Worm (Caenorhabditis elegans) whole organism, L3 larva: ENCODE measurements around the gene rps-13.
A peak's percentile ranks its signal among the peaks of the same experiment; 100 is the strongest.

ENCODE experiments used
- R02D3.7 ChIP-seq: fragments of 150-350 bp; optimal IDR thresholded peaks from 2 replicates; lab custom pipeline; 2014; ENCODE audit warnings: missing biosample characterization, missing genetic modification characterization
- ZK546.5 ChIP-seq: sonication (generic microtip); optimal IDR thresholded peaks from 2 replicates; lab custom pipeline; 2017; ENCODE audit warnings: missing biosample characterization, missing genetic modification characterization
- aly-2 ChIP-seq: fragments of 150-350 bp; optimal IDR thresholded peaks from 2 replicates; lab custom pipeline; 2014; ENCODE audit warnings: missing biosample characterization, missing genetic modification characterization
- ama-1 ChIP-seq: fragments of 150-350 bp; optimal IDR thresholded peaks from 2 replicates; lab custom pipeline; 2018
- ceh-16 ChIP-seq: sonication (generic microtip); optimal IDR thresholded peaks from 2 replicates; lab custom pipeline; 2017; ENCODE audit warnings: missing biosample characterization, missing genetic modification characterization
- ceh-28 ChIP-seq: fragments of 150-350 bp; optimal IDR thresholded peaks from 2 replicates; lab custom pipeline; 2014; ENCODE audit warnings: missing biosample characterization, missing genetic modification reagents, missing genetic modification characterization
- ceh-82 ChIP-seq: fragments of 150-350 bp; optimal IDR thresholded peaks from 2 replicates; lab custom pipeline; 2014; ENCODE audit warnings: missing biosample characterization, missing genetic modification characterization
- ceh-9 ChIP-seq: sonication (generic microtip); optimal IDR thresholded peaks from 2 replicates; lab custom pipeline; 2018; ENCODE audit warnings: missing biosample characterization, missing genetic modification characterization
- daf-12 ChIP-seq: fragments of 150-350 bp; optimal IDR thresholded peaks from 2 replicates; lab custom pipeline; 2014; ENCODE audit warnings: missing biosample characterization, missing genetic modification reagents, missing genetic modification characterization
- egl-27 ChIP-seq: sonication (generic microtip); optimal IDR thresholded peaks from 4 replicates; lab custom pipeline; 2017; ENCODE audit warnings: missing biosample characterization, missing genetic modification reagents, missing genetic modification characterization
- egl-5 ChIP-seq: fragments of 150-350 bp; optimal IDR thresholded peaks from 2 replicates; lab custom pipeline; 2017; ENCODE audit warnings: missing biosample characterization, missing genetic modification reagents, missing genetic modification characterization, inconsistent platforms
- elt-1 ChIP-seq: fragments of 150-350 bp; optimal IDR thresholded peaks from 2 replicates; lab custom pipeline; 2014; ENCODE audit warnings: missing biosample characterization, missing genetic modification characterization
- elt-2 ChIP-seq: sonication (generic microtip); optimal IDR thresholded peaks from 2 replicates; lab custom pipeline; 2016; ENCODE audit warnings: missing genetic modification reagents, mild to moderate bottlenecking, missing genetic modification characterization, missing compliant biosample characterization
- elt-3 ChIP-seq, 3 experiments: fragments of 150-350 bp in 1 of 3; sonication (generic microtip) in 2 of 3; optimal IDR thresholded peaks; 2 replicates in 2 of 3; 4 replicates in 1 of 3; lab custom pipeline; 2014 to 2017; ENCODE audit warnings: missing biosample characterization in 3 of 3, missing genetic modification characterization in 3 of 3
- eor-1 ChIP-seq, 2 experiments: fragments of 150-350 bp; optimal IDR thresholded peaks; 2 replicates each; lab custom pipeline; 2014 to 2018; ENCODE audit warnings: missing biosample characterization in 2 of 2, missing genetic modification characterization in 2 of 2
- fkh-10 ChIP-seq: sonication (generic microtip); optimal IDR thresholded peaks from 2 replicates; lab custom pipeline; 2017; ENCODE audit warnings: missing biosample characterization, missing genetic modification reagents, missing genetic modification characterization
- fkh-2 ChIP-seq: fragments of 150-350 bp; optimal IDR thresholded peaks from 2 replicates; lab custom pipeline; 2014; ENCODE audit warnings: missing biosample characterization, missing genetic modification reagents, missing genetic modification characterization
- fos-1 ChIP-seq: fragments of 150-350 bp; optimal IDR thresholded peaks from 2 replicates; lab custom pipeline; 2014; ENCODE audit warnings: missing biosample characterization, missing genetic modification characterization
- hmg-11 ChIP-seq: sonication (generic microtip); optimal IDR thresholded peaks from 2 replicates; lab custom pipeline; 2016; ENCODE audit warnings: missing genetic modification characterization, missing compliant biosample characterization
- jun-1 ChIP-seq: fragments of 150-350 bp; optimal IDR thresholded peaks from 2 replicates; lab custom pipeline; 2014; ENCODE audit warnings: missing biosample characterization, missing genetic modification reagents, missing genetic modification characterization
- lin-15B ChIP-seq: fragments of 150-350 bp; optimal IDR thresholded peaks from 2 replicates; lab custom pipeline; 2014; ENCODE audit warnings: missing biosample characterization, missing genetic modification characterization
- lin-39 ChIP-seq: fragments of 150-350 bp; optimal IDR thresholded peaks from 2 replicates; lab custom pipeline; 2018; ENCODE audit warnings: missing biosample characterization, missing genetic modification reagents, missing genetic modification characterization
- lsy-12 ChIP-seq: sonication (generic microtip); optimal IDR thresholded peaks from 2 replicates; lab custom pipeline; 2016; ENCODE audit warnings: mild to moderate bottlenecking, missing genetic modification characterization, missing compliant biosample characterization
- mdl-1 ChIP-seq: fragments of 150-350 bp; optimal IDR thresholded peaks from 2 replicates; lab custom pipeline; 2014; ENCODE audit warnings: missing biosample characterization, missing genetic modification characterization
- mml-1 ChIP-seq: fragments of 150-350 bp; sonication (generic microtip); optimal IDR thresholded peaks from 3 replicates; lab custom pipeline; 2014; ENCODE audit warnings: missing biosample characterization, missing genetic modification characterization
- nfya-1 ChIP-seq: sonication (generic microtip); optimal IDR thresholded peaks from 2 replicates; lab custom pipeline; 2017; ENCODE audit warnings: missing genetic modification characterization, mild to moderate bottlenecking, missing compliant biosample characterization, antibody characterized with exemption, moderate library complexity; ENCODE audit not compliant: insufficient read depth
- nhr-11 ChIP-seq: fragments of 150-350 bp; optimal IDR thresholded peaks from 2 replicates; lab custom pipeline; 2014; ENCODE audit warnings: missing biosample characterization, missing genetic modification characterization
- nhr-12 ChIP-seq: fragments of 150-350 bp; optimal IDR thresholded peaks from 2 replicates; lab custom pipeline; 2014; ENCODE audit warnings: missing biosample characterization, missing genetic modification characterization
- nhr-23 ChIP-seq: fragments of 150-350 bp; optimal IDR thresholded peaks from 2 replicates; lab custom pipeline; 2014; ENCODE audit warnings: missing biosample characterization, missing genetic modification reagents, missing genetic modification characterization
- nhr-237 ChIP-seq: fragments of 150-350 bp; optimal IDR thresholded peaks from 2 replicates; lab custom pipeline; 2014; ENCODE audit warnings: missing biosample characterization, missing genetic modification characterization
- nhr-25 ChIP-seq: sonication (generic microtip); optimal IDR thresholded peaks from 2 replicates; lab custom pipeline; 2017; ENCODE audit warnings: missing biosample characterization, missing genetic modification characterization
- nhr-28 ChIP-seq: fragments of 150-350 bp; optimal IDR thresholded peaks from 2 replicates; lab custom pipeline; 2014; ENCODE audit warnings: missing biosample characterization, missing genetic modification characterization
- nhr-43 ChIP-seq: sonication (generic microtip); optimal IDR thresholded peaks from 2 replicates; lab custom pipeline; 2016; ENCODE audit warnings: mild to moderate bottlenecking, missing genetic modification characterization, missing compliant biosample characterization; ENCODE audit not compliant: poor library complexity, severe bottlenecking
- nhr-67 ChIP-seq: fragments of 150-350 bp; optimal IDR thresholded peaks from 2 replicates; lab custom pipeline; 2014; ENCODE audit warnings: missing biosample characterization, missing genetic modification characterization
- nhr-76 ChIP-seq: fragments of 150-350 bp; sonication (generic microtip); optimal IDR thresholded peaks from 5 replicates; lab custom pipeline; 2014; ENCODE audit warnings: missing biosample characterization, missing genetic modification characterization
- nhr-77 ChIP-seq: fragments of 150-350 bp; optimal IDR thresholded peaks from 2 replicates; lab custom pipeline; 2014; ENCODE audit warnings: missing biosample characterization, missing genetic modification characterization
- pha-4 ChIP-seq: fragments of 150-350 bp; optimal IDR thresholded peaks from 2 replicates; lab custom pipeline; 2014; ENCODE audit warnings: missing biosample characterization, missing genetic modification reagents, missing genetic modification characterization
- pqm-1 ChIP-seq: fragments of 150-350 bp; optimal IDR thresholded peaks from 2 replicates; lab custom pipeline; 2017; ENCODE audit warnings: missing biosample characterization, missing genetic modification characterization, inconsistent platforms
- sea-2 ChIP-seq: fragments of 150-350 bp; sonication (generic microtip); optimal IDR thresholded peaks from 4 replicates; lab custom pipeline; 2014; ENCODE audit warnings: missing biosample characterization, missing genetic modification reagents, missing genetic modification characterization
- skn-1 ChIP-seq: fragments of 150-350 bp; optimal IDR thresholded peaks from 2 replicates; lab custom pipeline; 2014; ENCODE audit warnings: missing biosample characterization, missing genetic modification characterization
- snpc-4 ChIP-seq: fragments of 150-350 bp; optimal IDR thresholded peaks from 2 replicates; lab custom pipeline; 2014; ENCODE audit warnings: missing biosample characterization, missing genetic modification characterization
- tbx-2 ChIP-seq: sonication (generic microtip); optimal IDR thresholded peaks from 2 replicates; lab custom pipeline; 2016; ENCODE audit warnings: mild to moderate bottlenecking, missing genetic modification characterization, missing compliant biosample characterization
- unc-39 ChIP-seq: sonication (generic microtip); optimal IDR thresholded peaks from 4 replicates; lab custom pipeline; 2017; ENCODE audit warnings: missing biosample characterization, missing genetic modification characterization
- unc-62 ChIP-seq: fragments of 150-350 bp; sonication (generic microtip); optimal IDR thresholded peaks from 4 replicates; lab custom pipeline; 2014; ENCODE audit warnings: missing biosample characterization, missing genetic modification reagents, missing genetic modification characterization
- zag-1 ChIP-seq: fragments of 150-350 bp; optimal IDR thresholded peaks from 2 replicates; lab custom pipeline; 2014; ENCODE audit warnings: missing biosample characterization, missing genetic modification characterization
- ztf-11 ChIP-seq: fragments of 150-350 bp; optimal IDR thresholded peaks from 2 replicates; lab custom pipeline; 2014; ENCODE audit warnings: missing biosample characterization, missing genetic modification characterization
- ztf-4 ChIP-seq: fragments of 150-350 bp; optimal IDR thresholded peaks from 2 replicates; lab custom pipeline; 2014; ENCODE audit warnings: missing biosample characterization, missing genetic modification characterization

rps-13 gene

DNA sequence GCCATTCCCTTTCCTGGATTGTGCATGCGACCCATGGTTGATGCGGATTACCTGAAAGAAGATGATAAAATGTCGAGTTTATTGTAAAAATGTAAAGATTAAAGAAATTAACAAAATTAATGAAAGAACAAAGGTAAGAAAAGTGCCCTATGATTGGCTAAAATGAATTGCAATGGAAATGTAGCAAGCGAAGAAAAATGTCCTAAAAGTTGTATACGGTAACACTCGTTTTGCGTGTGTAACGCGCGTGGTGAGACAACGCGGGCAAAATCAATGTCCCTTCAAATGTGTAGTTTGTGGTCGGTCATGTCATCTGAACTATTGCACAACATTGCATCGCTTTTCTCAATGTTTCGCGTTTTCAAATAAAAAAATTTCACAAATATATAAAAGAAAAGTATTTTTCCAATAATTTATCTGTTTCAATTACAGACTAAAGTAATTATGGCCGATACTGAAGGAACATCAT lies at the start of gene rps-13, which contains the start of gene nfx-1:
TSS of gene rps-13 (minus strand) at position 51 of the 469 bp plus-strand sequence.
TSS of gene nfx-1 (plus strand) at position 433 of the 469 bp plus-strand sequence.
- TF ChIP-seq mdl-1 (tag; lab: Kevin White, UChicago) (no peak), aly-2 (tag; lab: Kevin White, UChicago) (no peak), tbx-2 (tag; lab: Kevin White, UChicago) (no peak), nhr-25 (tag; lab: Kevin White, UChicago) (peak; percentile 82), elt-1 (tag; lab: Kevin White, UChicago) (no peak), mml-1 (tag; lab: Kevin White, UChicago) (no peak), nhr-11 (tag; lab: Kevin White, UChicago) (peak; percentile 40), fos-1 (tag; lab: Kevin White, UChicago) (no peak), nhr-67 (no peak), egl-27 (tag; lab: Kevin White, UChicago) (no peak), fkh-2 (tag; lab: Kevin White, UChicago) (no peak), nhr-23 (peak; percentile 92), eor-1 (tag; optimal IDR thresholded peaks at IDR 0.05; lab: Kevin White, UChicago) (no peak), nhr-12 (tag; lab: Kevin White, UChicago) (no peak), skn-1 (tag; lab: Kevin White, UChicago) (peak; percentile 73), ceh-28 (peak; percentile 50), daf-12 (no peak), nhr-77 (no peak), pqm-1 (tag; lab: Kevin White, UChicago) (peak; percentile 34), nhr-237 (tag; lab: Kevin White, UChicago) (no peak), nfya-1 (tag; lab: Kevin White, UChicago) (peak; percentile 97), unc-62 (no peak), ZK546.5 (tag; lab: Kevin White, UChicago) (no peak), fkh-10 (no peak), lsy-12 (tag; lab: Kevin White, UChicago) (no peak), pha-4 (peak; percentile 94), sea-2 (GFP tag; lab: Kevin White, UChicago) (no peak), zag-1 (tag; lab: Kevin White, UChicago) (no peak), ceh-16 (no peak), snpc-4 (tag; lab: Kevin White, UChicago) (no peak), unc-39 (no peak), hmg-11 (peak; percentile 52), ztf-11 (tag; lab: Kevin White, UChicago) (no peak), lin-39 (tag; lab: Kevin White, UChicago) (peak; percentile 84), nhr-76 (tag; lab: Kevin White, UChicago) (no peak), lin-15B (tag; lab: Kevin White, UChicago) (peak; percentile 83), egl-5 (tag; lab: Kevin White, UChicago) (peak; percentile 58), nhr-28 (tag; lab: Kevin White, UChicago) (no peak), elt-2 (tag; lab: Kevin White, UChicago) (peak; percentile 51), ceh-9 (tag; lab: Kevin White, UChicago) (no peak), nhr-43 (tag; lab: Kevin White, UChicago) (peak; percentile 78), elt-3 (tag; optimal IDR thresholded peaks at IDR 0.05; lab: Kevin White, UChicago) (no peak), jun-1 (no peak), ceh-82 (no peak), R02D3.7 (tag; lab: Kevin White, UChicago) (peak; percentile 43), ama-1 (no peak), ztf-4 (tag; lab: Kevin White, UChicago) (no peak)
